Worm (Caenorhabditis elegans) whole organism, late embryonic: Measurements from ENCODE around the gene nhr-195.

ENCODE experiments used
- odd-2 ChIP-seq: sonication (generic microtip); optimal IDR thresholded peaks from 2 replicates; lab custom pipeline; 2017; ENCODE audit warnings: antibody characterized with exemption, mild to moderate bottlenecking, missing genetic modification characterization, missing compliant biosample characterization
- pha-4 ChIP-seq: fragments of 150-350 bp; optimal IDR thresholded peaks from 2 replicates; lab custom pipeline; 2018; ENCODE audit warnings: missing biosample characterization, missing genetic modification reagents, missing genetic modification characterization
- pqm-1 ChIP-seq: sonication (generic microtip); optimal IDR thresholded peaks from 2 replicates; lab custom pipeline; 2016; ENCODE audit warnings: missing genetic modification characterization, missing compliant biosample characterization
- tbx-2 ChIP-seq: sonication (generic microtip); optimal IDR thresholded peaks from 2 replicates; lab custom pipeline; 2016; ENCODE audit warnings: missing genetic modification characterization, missing compliant biosample characterization

DNA sequence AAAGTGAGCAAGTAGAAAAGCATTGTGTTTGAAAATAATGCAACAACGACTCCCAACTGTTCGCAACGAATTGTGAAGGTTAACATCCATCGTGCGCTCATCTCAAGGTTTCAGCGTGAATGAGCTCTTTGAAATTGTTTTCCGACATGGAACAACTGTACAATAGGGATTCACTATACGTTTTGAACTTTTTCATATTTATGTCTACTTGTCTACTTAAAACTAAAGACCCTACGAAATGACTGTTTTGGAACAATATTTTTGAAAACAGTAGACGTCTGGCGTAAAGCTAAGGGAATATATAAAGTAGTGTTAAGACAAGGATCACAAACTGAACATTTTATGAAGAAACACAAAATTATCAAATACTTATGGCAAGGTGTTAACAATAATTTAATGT, 11.4 kb upstream of the nhr-195 start, which contains the start of gene str-86:
- TF ChIP-seq pha-4, result no peak
- no peak for TF ChIP-seq tbx-2 (tag; lab: Kevin White, UChicago)
- TF ChIP-seq pqm-1, result no peak
- no peak for TF ChIP-seq odd-2 (tag; lab: Kevin White, UChicago)
